Worm (Caenorhabditis elegans): ENCODE measurements around the gene T01B7.13.

DNA sequence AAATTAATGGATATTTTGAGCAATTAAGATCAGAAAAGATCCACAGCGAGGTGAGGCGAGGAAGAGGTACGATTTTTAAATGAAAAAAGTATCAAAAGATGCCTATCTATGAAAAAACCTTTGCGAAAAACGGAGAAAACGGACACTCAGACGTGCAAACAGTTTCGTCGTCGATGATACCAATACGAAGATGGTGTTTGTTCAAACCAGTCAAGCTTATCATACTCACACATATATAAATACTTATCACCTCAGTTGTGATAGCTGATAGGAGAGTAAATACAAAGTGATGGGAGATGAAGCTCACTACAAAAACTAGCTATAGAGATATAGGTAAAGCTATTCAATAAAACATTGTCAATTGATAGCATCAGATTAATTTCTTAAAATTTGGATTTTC is 35.4 kb upstream of the T01B7.13 start:
- TF ChIP-seq F22D6.2 (tag; optimal IDR thresholded peaks at IDR 0.05), result no peak
- TF ChIP-seq sea-2 (GFP tag; IDR thresholded peaks at IDR 0.05), result no peak
- TF ChIP-seq ama-1 (optimal IDR thresholded peaks at IDR 0.05), result no peak
- no peak for TF ChIP-seq ama-1 (GFP tag; optimal IDR thresholded peaks at IDR 0.05)
- TF ChIP-seq attf-5 (GFP tag; optimal IDR thresholded peaks at IDR 0.05), result no peak
- TF ChIP-seq athp-1 (tag; optimal IDR thresholded peaks at IDR 0.05), result no peak
- TF ChIP-seq unc-130 (GFP tag; optimal IDR thresholded peaks at IDR 0.05), result no peak
- no peak for TF ChIP-seq B0019.2 (GFP tag; conservative IDR thresholded peaks at IDR 0.05)
- no peak for TF ChIP-seq mel-28 (tag; optimal IDR thresholded peaks at IDR 0.05; ENCODE audit: borderline replicate concordance)
- TF ChIP-seq lag-1 (GFP tag; IDR thresholded peaks at IDR 0.05), result no peak
- TF ChIP-seq pbrm-1 (GFP tag; IDR thresholded peaks at IDR 0.05), result no peak
- no peak for TF ChIP-seq atf-7 (tag; optimal IDR thresholded peaks at IDR 0.05)

Measured in whole organism, young adult.